Fruit fly (Drosophila melanogaster) whole organism: ENCODE measurements around the gene Pkc98E.

Experiments
- CG8478 ChIP-seq: fragments of >200 bp; optimal IDR thresholded peaks from 2 replicates; lab custom pipeline; 2018; ENCODE audit warnings: inconsistent platforms
- Dll ChIP-seq: fragments of >200 bp; optimal IDR thresholded peaks from 2 replicates; lab custom pipeline; 2017
- EcR ChIP-seq, 2 experiments: fragments of >200 bp; optimal IDR thresholded peaks; 2 replicates each; lab custom pipeline; 2017; ENCODE audit warnings: missing biosample characterization in 2 of 2, missing genetic modification characterization in 2 of 2, missing genetic modification reagents in 2 of 2
- pan ChIP-seq: fragments of >200 bp; optimal IDR thresholded peaks from 2 replicates; lab custom pipeline; 2017
- psq ChIP-seq: fragments of >200 bp; optimal IDR thresholded peaks from 2 replicates; lab custom pipeline; 2017
- usp ChIP-seq: fragments of >200 bp; optimal IDR thresholded peaks from 2 replicates; lab custom pipeline; 2017; ENCODE audit warnings: missing biosample characterization, missing genetic modification characterization, mixed read lengths

DNA sequence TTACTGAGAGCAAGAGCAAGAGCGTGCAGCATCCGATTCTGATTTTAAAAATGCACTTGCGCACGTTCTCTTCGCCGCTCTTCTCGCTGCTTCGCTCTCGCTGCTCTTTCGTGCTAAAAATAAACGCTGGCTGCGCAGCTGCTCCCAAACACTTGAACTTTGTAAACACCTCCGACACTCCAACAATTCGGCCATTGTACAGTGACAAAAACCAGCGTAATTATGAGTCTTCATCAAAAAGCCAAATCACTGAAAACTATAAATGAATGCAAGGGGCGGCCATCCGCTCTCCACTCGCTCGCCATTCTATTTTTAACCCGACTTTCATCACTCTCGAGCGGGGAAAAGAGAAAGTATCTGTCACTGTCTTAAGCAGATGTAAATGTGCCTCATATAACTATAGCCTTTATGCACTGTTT is 25.7 kb downstream of the Pkc98E start:
- TF ChIP-seq CG8478 (lab: Kevin White, UChicago) (no peak), pan (no peak), Dll (lab: Kevin White, UChicago) (peak; percentile 85), EcR (GFP tag; optimal IDR thresholded peaks at IDR 0.05; lab: Kevin White, UChicago) (peak in 1 of 2 experiments; percentile 40), psq (lab: Kevin White, UChicago) (no peak), usp (GFP tag; lab: Kevin White, UChicago) (no peak)
